Worm (Caenorhabditis elegans): ENCODE measurements around the gene acp-1.

DNA sequence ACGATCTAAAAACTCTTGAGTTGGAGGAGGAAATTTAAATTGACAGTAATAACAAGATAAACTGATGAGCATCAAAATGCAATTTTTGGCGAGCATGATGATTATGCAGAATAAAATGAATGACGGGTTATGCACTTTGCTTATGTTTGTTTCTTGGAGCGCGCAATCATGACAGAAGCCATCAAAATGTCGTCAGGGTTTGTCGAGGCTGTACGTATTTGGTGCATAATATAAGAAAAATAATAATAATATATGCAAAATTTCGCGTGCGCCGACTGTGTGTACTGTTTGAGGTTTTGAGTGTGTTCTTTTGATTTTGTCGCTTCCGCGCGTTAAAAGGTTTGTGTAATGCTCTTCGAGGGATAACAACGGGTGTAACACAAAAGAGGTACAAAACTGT, 35.0 kb downstream of the acp-1 start, which contains the start of gene nspg-4:
- no peak for TF ChIP-seq med-1 (GFP tag; optimal IDR thresholded peaks at IDR 0.05; ENCODE audit: insufficient read depth)
- TF ChIP-seq flt-1 (GFP tag; IDR thresholded peaks at IDR 0.05) = no peak
- no peak for TF ChIP-seq klf-2 (GFP tag; conservative IDR thresholded peaks at IDR 0.05)
- TF ChIP-seq tab-1 (GFP tag; IDR thresholded peaks at IDR 0.05) = no peak
